Fruit fly (Drosophila melanogaster) whole organism, pupa: ENCODE results near the gene Vps8.

Source experiments
- CG15710 ChIP-seq: fragments of 200-800 bp; sonication (Bioruptor generic); optimal IDR thresholded peaks from 2 replicates; lab custom pipeline; 2018; ENCODE audit warnings: missing biosample characterization, mild to moderate bottlenecking, missing genetic modification characterization, moderate library complexity
- CG8159 ChIP-seq: fragments of 200-800 bp; sonication (Bioruptor generic); optimal IDR thresholded peaks from 3 replicates; lab custom pipeline; 2018; ENCODE audit warnings: missing biosample characterization, mild to moderate bottlenecking, missing genetic modification characterization, moderate library complexity
- EcR ChIP-seq: fragments of 200-800 bp; sonication (Bioruptor generic); optimal IDR thresholded peaks from 3 replicates; lab custom pipeline; 2019; ENCODE audit warnings: missing biosample characterization, missing genetic modification characterization, mild to moderate bottlenecking, moderate library complexity, missing genetic modification reagents
- Pif1A ChIP-seq: fragments of 200-800 bp; sonication (Bioruptor generic); optimal IDR thresholded peaks from 3 replicates; lab custom pipeline; 2016; ENCODE audit warnings: missing biosample characterization, missing genetic modification characterization

DNA sequence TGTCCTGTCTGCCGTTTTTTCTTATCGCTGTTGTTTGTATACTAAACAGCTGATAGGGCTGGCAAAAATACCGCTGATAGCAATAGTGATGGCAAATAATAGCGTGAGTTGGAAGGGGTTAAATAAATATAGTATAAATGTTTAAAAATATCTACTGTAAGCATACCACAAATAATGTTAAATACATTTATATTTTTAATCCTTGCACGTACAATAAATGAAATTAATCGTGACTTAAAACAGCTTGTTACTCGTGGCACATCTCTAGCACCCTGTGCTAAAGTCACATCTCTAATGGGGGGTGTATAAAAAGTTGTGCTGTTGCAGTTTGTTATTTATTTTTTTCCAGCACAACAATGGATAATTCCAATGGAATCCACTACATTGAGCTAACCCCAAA, 6.7 kb downstream of the Vps8 start, which contains the start of the genes CG10147 and Bulli:
- peak; percentile 95 for TF ChIP-seq CG15710 (tag; lab: Kevin White, UChicago)
- peak; percentile 96 for TF ChIP-seq CG8159 (tag; lab: Kevin White, UChicago)
- peak; percentile 92 for TF ChIP-seq Pif1A (GFP tag; lab: Kevin White, UChicago)
- TF ChIP-seq EcR (GFP tag; lab: Kevin White, UChicago), result no peak
